Worm (Caenorhabditis elegans): Measurements from ENCODE around the gene daf-3.

- TF ChIP-seq nhr-11 (tag; optimal IDR thresholded peaks at IDR 0.05) (no peak), nhr-10 (tag; optimal IDR thresholded peaks at IDR 0.05) (no peak), mab-5 (tag; optimal IDR thresholded peaks at IDR 0.05) (no peak)
Observed at ce11 chrX:779259-779658, 46.0 kb downstream of the daf-3 start.

Measured in whole organism, L2 larva.